Fruit fly (Drosophila melanogaster) whole organism, embryonic: ENCODE measurements around the gene CG12728.

Experiments
- ATbp ChIP-seq: fragments of 200-800 bp; sonication (Bioruptor generic); optimal IDR thresholded peaks from 2 replicates; lab custom pipeline; 2017; ENCODE audit warnings: missing biosample characterization, mild to moderate bottlenecking, missing genetic modification characterization, missing genetic modification reagents
- Atf-2 ChIP-seq: fragments of 200-800 bp; sonication (Bioruptor generic); optimal IDR thresholded peaks from 2 replicates; lab custom pipeline; 2016; ENCODE audit warnings: missing biosample characterization, missing genetic modification characterization
- Awh ChIP-seq: fragments of 200-800 bp; sonication (Bioruptor generic); IDR thresholded peaks from 2 replicates; pipeline ENCODE4, ENCODE4 v1.3.6; 2022; ENCODE audit warnings: missing biosample characterization, missing genetic modification characterization
- CG1024 ChIP-seq: fragments of 200-800 bp; sonication (Bioruptor generic); IDR thresholded peaks from 2 replicates; pipeline ENCODE4 v1.3.6; 2022; ENCODE audit warnings: missing biosample characterization, missing genetic modification characterization
- CG10366 ChIP-seq: fragments of 200-800 bp; sonication (Bioruptor generic); IDR thresholded peaks from 2 replicates; pipeline ENCODE4 v1.3.6; 2022; ENCODE audit warnings: missing biosample characterization, missing genetic modification characterization
- CG10431 ChIP-seq: fragments of 200-800 bp; sonication (Bioruptor generic); optimal IDR thresholded peaks from 3 replicates; lab custom pipeline; 2018; ENCODE audit warnings: missing biosample characterization, mild to moderate bottlenecking, missing genetic modification characterization
- CG10959 ChIP-seq: fragments of 200-800 bp; sonication (Bioruptor generic); IDR thresholded peaks from 2 replicates; pipeline ENCODE4 v1.3.6; 2022; ENCODE audit warnings: missing biosample characterization, missing genetic modification characterization
- CG12744 ChIP-seq: fragments of 200-800 bp; sonication (Bioruptor generic); optimal IDR thresholded peaks from 2 replicates; lab custom pipeline; 2016; ENCODE audit warnings: missing biosample characterization, missing genetic modification characterization
- CG15269 ChIP-seq: fragments of 200-800 bp; sonication (Bioruptor generic); optimal IDR thresholded peaks from 2 replicates; lab custom pipeline; 2018; ENCODE audit warnings: missing biosample characterization, mild to moderate bottlenecking, missing genetic modification characterization, moderate library complexity
- CG1602 ChIP-seq: fragments of 200-800 bp; sonication (Bioruptor generic); optimal IDR thresholded peaks from 3 replicates; lab custom pipeline; 2016; ENCODE audit warnings: missing biosample characterization, missing genetic modification characterization
- CG17829 ChIP-seq: fragments of 200-800 bp; optimal IDR thresholded peaks from 2 replicates; lab custom pipeline; 2019; ENCODE audit warnings: missing biosample characterization, mild to moderate bottlenecking, missing genetic modification characterization, moderate library complexity
- CG2889 ChIP-seq: fragments of 200-800 bp; sonication (Bioruptor generic); IDR thresholded peaks from 3 replicates; pipeline ENCODE4 v1.3.6; 2022; ENCODE audit warnings: missing biosample characterization, missing genetic modification characterization
- CG31224 ChIP-seq: fragments of 200-800 bp; sonication (Bioruptor generic); IDR thresholded peaks from 2 replicates; pipeline ENCODE4 v1.3.6; 2022; ENCODE audit warnings: missing biosample characterization, missing genetic modification characterization
- CG31388 ChIP-seq: fragments of 200-800 bp; sonication (Bioruptor generic); optimal IDR thresholded peaks from 2 replicates; lab custom pipeline; 2016; ENCODE audit warnings: missing biosample characterization, missing genetic modification characterization
- CG32532 ChIP-seq: fragments of 200-800 bp; sonication (Bioruptor generic); IDR thresholded peaks from 2 replicates; pipeline ENCODE4 v1.3.6; 2022; ENCODE audit warnings: missing biosample characterization, missing genetic modification characterization
- CG32772 ChIP-seq: fragments of 200-800 bp; sonication (Bioruptor generic); IDR thresholded peaks from 2 replicates; pipeline ENCODE4 v1.3.6; 2022; ENCODE audit warnings: missing biosample characterization, missing genetic modification characterization
- CG33213 ChIP-seq: fragments of 200-800 bp; sonication (Bioruptor generic); optimal IDR thresholded peaks from 3 replicates; lab custom pipeline; 2016; ENCODE audit warnings: missing biosample characterization, missing genetic modification characterization
- CG4730 ChIP-seq: fragments of 200-800 bp; sonication (Bioruptor generic); IDR thresholded peaks from 2 replicates; pipeline ENCODE4 v1.3.6; 2022; ENCODE audit warnings: missing biosample characterization, missing genetic modification characterization
- CG8290 ChIP-seq, 3 experiments: fragments of 200-800 bp; sonication (Bioruptor generic); optimal IDR thresholded peaks; 2 replicates each; lab custom pipeline; 2016 to 2019; ENCODE audit warnings: missing biosample characterization in 3 of 3, missing genetic modification characterization in 3 of 3, mild to moderate bottlenecking in 2 of 3, moderate library complexity in 1 of 3
- CG8765 ChIP-seq: fragments of 200-800 bp; sonication (Bioruptor generic); IDR thresholded peaks from 2 replicates; pipeline ENCODE4 v1.3.6; 2022; ENCODE audit warnings: missing biosample characterization, missing genetic modification characterization
- CkIIα-i1 ChIP-seq: fragments of 200-800 bp; sonication (Bioruptor generic); IDR thresholded peaks from 2 replicates; pipeline ENCODE4 v1.3.6; 2022; ENCODE audit warnings: missing biosample characterization, missing genetic modification characterization
- D ChIP-seq, 2 experiments: fragments of 200-800 bp in 1 of 2; fragments of >200 bp in 1 of 2; sonication (Bioruptor generic) in 1 of 2; optimal IDR thresholded peaks; 2 replicates in 1 of 2; 3 replicates in 1 of 2; lab custom pipeline; 2017; ENCODE audit warnings: mild to moderate bottlenecking in 1 of 2, missing biosample characterization in 1 of 2, missing genetic modification characterization in 1 of 2, missing genetic modification reagents in 1 of 2
- Eip74EF ChIP-seq, 2 experiments: fragments of 200-800 bp in 1 of 2; fragments of >200 bp in 1 of 2; sonication (Bioruptor generic) in 1 of 2; optimal IDR thresholded peaks; 2 replicates each; lab custom pipeline; 2017 to 2019; ENCODE audit warnings: missing biosample characterization in 2 of 2, missing genetic modification characterization in 2 of 2, mild to moderate bottlenecking in 1 of 2, moderate library complexity in 1 of 2
- Ets65A ChIP-seq: fragments of 200-800 bp; sonication (Bioruptor generic); peaks from one replicate; lab custom pipeline; 2016; ENCODE audit warnings: missing biosample characterization, missing genetic modification characterization
- HLH3B ChIP-seq: fragments of 200-800 bp; sonication (Bioruptor generic); IDR thresholded peaks from 2 replicates; pipeline ENCODE4 v1.3.6; 2022; ENCODE audit warnings: missing biosample characterization, missing genetic modification characterization
- Lhr ChIP-seq: fragments of 200-800 bp; sonication (Bioruptor generic); optimal IDR thresholded peaks from 3 replicates; lab custom pipeline; 2017; ENCODE audit warnings: mild to moderate bottlenecking, missing biosample characterization, missing genetic modification reagents, missing genetic modification characterization
- Oli ChIP-seq: fragments of 200-800 bp; sonication (Bioruptor generic); optimal IDR thresholded peaks from 2 replicates; lab custom pipeline; 2018; ENCODE audit warnings: missing biosample characterization, mild to moderate bottlenecking, missing genetic modification characterization, moderate library complexity
- Rx ChIP-seq: fragments of 200-800 bp; sonication (Bioruptor generic); IDR thresholded peaks from 2 replicates; pipeline ENCODE4 v1.3.6; 2022; ENCODE audit warnings: missing biosample characterization, missing genetic modification characterization
- Ssrp ChIP-seq: fragments of 200-800 bp; sonication (Bioruptor generic); optimal IDR thresholded peaks from 2 replicates; lab custom pipeline; 2018; ENCODE audit warnings: missing biosample characterization, mild to moderate bottlenecking, missing genetic modification characterization, moderate library complexity
- ac ChIP-seq: fragments of 200-800 bp; sonication (Bioruptor generic); optimal IDR thresholded peaks from 3 replicates; lab custom pipeline; 2017; ENCODE audit warnings: missing biosample characterization, mild to moderate bottlenecking, missing genetic modification characterization
- ara ChIP-seq: fragments of 200-800 bp; sonication (Bioruptor generic); IDR thresholded peaks from 2 replicates; pipeline ENCODE4 v1.3.6; 2022; ENCODE audit warnings: missing biosample characterization, missing genetic modification characterization
- ase ChIP-seq: fragments of 200-800 bp; sonication (Bioruptor generic); IDR thresholded peaks from 3 replicates; pipeline ENCODE4 v1.3.6; 2022; ENCODE audit warnings: missing biosample characterization, missing genetic modification characterization
- btn ChIP-seq: fragments of 200-800 bp; sonication (Bioruptor generic); optimal IDR thresholded peaks from 2 replicates; lab custom pipeline; 2016; ENCODE audit warnings: missing biosample characterization, missing genetic modification characterization
- chif ChIP-seq, 2 experiments: fragments of 200-800 bp; sonication (Bioruptor generic); optimal IDR thresholded peaks; 3 replicates each; lab custom pipeline; 2016; ENCODE audit warnings: missing biosample characterization in 2 of 2, missing genetic modification characterization in 2 of 2
- chn ChIP-seq: fragments of 200-800 bp; sonication (Bioruptor generic); optimal IDR thresholded peaks from 2 replicates; lab custom pipeline; 2016; ENCODE audit warnings: missing biosample characterization, missing genetic modification characterization
- ci ChIP-seq: fragments of 200-800 bp; sonication (Bioruptor generic); IDR thresholded peaks from 3 replicates; pipeline ENCODE4 v1.3.6; 2022; ENCODE audit warnings: missing biosample characterization, missing genetic modification characterization
- hbn ChIP-seq: fragments of 200-800 bp; sonication (Bioruptor generic); IDR thresholded peaks from 2 replicates; pipeline ENCODE4 v1.3.6; 2022; ENCODE audit warnings: missing biosample characterization, missing genetic modification characterization; ENCODE audit not compliant: partially characterized antibody
- jigr1 ChIP-seq: fragments of 200-800 bp; sonication (Bioruptor generic); IDR thresholded peaks from 3 replicates; pipeline ENCODE4 v1.3.6; 2022; ENCODE audit warnings: missing biosample characterization, missing genetic modification characterization
- luna ChIP-seq: fragments of 200-800 bp; sonication (Bioruptor generic); optimal IDR thresholded peaks from 2 replicates; lab custom pipeline; 2016; ENCODE audit warnings: missing biosample characterization, missing genetic modification characterization
- prd ChIP-seq, 3 experiments: fragments of >200 bp in 2 of 3; fragments of 200-800 bp in 1 of 3; sonication (Bioruptor generic) in 1 of 3; optimal IDR thresholded peaks in 2 of 3; IDR thresholded peaks in 1 of 3; 2 replicates in 2 of 3; 3 replicates in 1 of 3; pipeline versions ENCODE4 v1.3.6 to Lab custom; 2017 to 2022; ENCODE audit warnings: missing biosample characterization in 1 of 3, missing genetic modification characterization in 1 of 3
- sens ChIP-seq: fragments of 200-800 bp; sonication (Bioruptor generic); peaks from one replicate; lab custom pipeline; 2016; ENCODE audit warnings: missing biosample characterization, missing genetic modification characterization
- sisA ChIP-seq: fragments of 200-800 bp; sonication (Bioruptor generic); IDR thresholded peaks from 2 replicates; pipeline ENCODE4 v1.3.6; 2022; ENCODE audit warnings: missing biosample characterization, missing genetic modification characterization
- slbo ChIP-seq: fragments of 200-800 bp; sonication (Bioruptor generic); IDR thresholded peaks from 2 replicates; pipeline ENCODE4 v1.3.6; 2022; ENCODE audit warnings: missing biosample characterization, missing genetic modification characterization
- so ChIP-seq: fragments of 200-800 bp; sonication (Bioruptor generic); IDR thresholded peaks from 3 replicates; pipeline ENCODE4 v1.3.6; 2022; ENCODE audit warnings: missing biosample characterization, missing genetic modification characterization
- ttk ChIP-seq: fragments of 200-800 bp; sonication (Bioruptor generic); IDR thresholded peaks from 2 replicates; pipeline ENCODE4 v2.1.2; 2022; ENCODE audit warnings: missing biosample characterization, missing genetic modification characterization
- unpg ChIP-seq: fragments of 200-800 bp; sonication (Bioruptor generic); optimal IDR thresholded peaks from 3 replicates; lab custom pipeline; 2018; ENCODE audit warnings: missing biosample characterization, mild to moderate bottlenecking, missing genetic modification characterization, moderate library complexity
- vfl ChIP-seq: fragments of 200-800 bp; sonication (Bioruptor generic); optimal IDR thresholded peaks from 2 replicates; lab custom pipeline; 2016; ENCODE audit warnings: missing biosample characterization, missing genetic modification characterization
- wor ChIP-seq: fragments of 200-800 bp; sonication (Bioruptor generic); IDR thresholded peaks from 2 replicates; pipeline ENCODE4 v1.3.6; 2022; ENCODE audit warnings: missing biosample characterization, missing genetic modification characterization
- zfh1 ChIP-seq: fragments of 200-800 bp; sonication (Bioruptor generic); IDR thresholded peaks from 3 replicates; pipeline ENCODE4 v1.3.6; 2022; ENCODE audit warnings: missing biosample characterization, missing genetic modification characterization

The CG12728 gene

DNA sequence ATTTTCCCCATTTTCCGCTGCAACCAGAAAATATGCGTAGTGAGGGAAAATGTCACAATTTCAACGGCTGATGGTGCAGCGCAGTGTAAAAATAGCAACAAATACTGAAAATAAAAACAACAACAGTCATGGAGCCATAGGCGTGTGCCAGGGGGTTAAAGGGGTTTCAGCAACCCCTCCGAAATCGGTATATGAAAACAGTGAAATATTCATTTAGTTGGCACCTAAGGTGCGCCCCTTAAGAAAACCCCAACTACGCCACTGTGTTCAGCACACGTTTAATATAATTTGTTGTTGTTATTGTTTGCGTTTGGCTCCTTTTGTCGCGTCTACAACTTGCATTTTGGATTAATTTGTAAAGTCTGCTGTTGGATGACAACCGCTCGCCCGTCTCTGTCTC is 29.6 kb downstream of the CG12728 start (continued):
- TF ChIP-seq CG12744 (GFP tag; lab: Kevin White, UChicago) (no peak), CG4730 (GFP tag; lab: Robert Waterston, UW) (peak; percentile 44; the same call in 1 of the 2 replicates), ttk (peak; percentile 60), chn (GFP tag; lab: Kevin White, UChicago) (peak; percentile 52), CG8290 (GFP tag; optimal IDR thresholded peaks at IDR 0.05; lab: Kevin White, UChicago) (no peak), CG8290 (tag; optimal IDR thresholded peaks at IDR 0.05; lab: Kevin White, UChicago) (peak in 1 of 2 experiments; percentile 20), Oli (tag; lab: Kevin White, UChicago) (peak; percentile 42), D (optimal IDR thresholded peaks at IDR 0.05; lab: Kevin White, UChicago) (no peak), D (GFP tag; optimal IDR thresholded peaks at IDR 0.05; lab: Kevin White, UChicago) (peak; percentile 45), ara (GFP tag; lab: Robert Waterston, UW) (peak; percentile 59; the same call in 1 of the 2 replicates), HLH3B (peak; percentile 63), wor (GFP tag; lab: Robert Waterston, UW) (peak; percentile 27; the same call in 1 of the 2 replicates), CG10959 (GFP tag; lab: Robert Waterston, UW) (peak; percentile 47), Lhr (GFP tag; lab: Kevin White, UChicago) (peak; percentile 9), CG33213 (GFP tag; lab: Kevin White, UChicago) (peak; percentile 7), CG15269 (peak; percentile 29), CG31388 (no peak), luna (GFP tag; lab: Kevin White, UChicago) (no peak), Rx (GFP tag; lab: Robert Waterston, UW) (peak; percentile 36; the same call in 1 of the 2 replicates), zfh1 (peak; percentile 80), sisA (GFP tag; lab: Robert Waterston, UW) (peak; percentile 59; the same call in 1 of the 2 replicates), CG2889 (0 out of 3 replicates have a peak, but pooled peaks have one; percentile 28), so (GFP tag; lab: Robert Waterston, UW) (peak; percentile 47; the same call in 1 of the 3 replicates), CG1602 (peak; percentile 5), CG32772 (GFP tag; lab: Robert Waterston, UW) (peak; percentile 70), Ets65A (peak; percentile 88), hbn (GFP tag; lab: Robert Waterston, UW) (no peak), Ssrp (peak; percentile 17), vfl (no peak), Eip74EF (GFP tag; optimal IDR thresholded peaks at IDR 0.05; lab: Kevin White, UChicago) (no peak), CG8765 (GFP tag; lab: Robert Waterston, UW) (0 out of 2 replicates have a peak, but pooled peaks have one; percentile 28), prd (optimal IDR thresholded peaks at IDR 0.05; lab: Kevin White, UChicago) (no peak), prd (GFP tag; IDR thresholded peaks at IDR 0.05; lab: Robert Waterston, UW) (peak; percentile 63), chif (GFP tag; optimal IDR thresholded peaks at IDR 0.05; lab: Kevin White, UChicago) (peak; percentile 5 to 55), ci (GFP tag; lab: Robert Waterston, UW) (peak; percentile 85), slbo (GFP tag; lab: Robert Waterston, UW) (peak; percentile 50; the same call in 1 of the 2 replicates), btn (no peak), CG1024 (GFP tag; lab: Robert Waterston, UW) (peak; percentile 50), CkIIα-i1 (GFP tag; lab: Robert Waterston, UW) (no peak), Awh (GFP tag; lab: Robert Waterston, UW) (peak; percentile 40; the same call in 1 of the 2 replicates), CG31224 (GFP tag; lab: Robert Waterston, UW) (0 out of 2 replicates have a peak, but pooled peaks have one; percentile 22), CG10431 (no peak), Atf-2 (peak; percentile 35), jigr1 (GFP tag; lab: Robert Waterston, UW) (no peak), sens (GFP tag; lab: Kevin White, UChicago) (peak; percentile 85), ac (no peak), unpg (GFP tag; lab: Kevin White, UChicago) (peak; percentile 46), CG10366 (GFP tag; lab: Robert Waterston, UW) (peak; percentile 51; the same call in 1 of the 2 replicates), CG17829 (tag; lab: Kevin White, UChicago) (peak; percentile 19), CG32532 (GFP tag; lab: Robert Waterston, UW) (peak; percentile 51; the same call in 1 of the 2 replicates), ase (peak; percentile 46; the same call in 1 of the 3 replicates), ATbp (GFP tag; lab: Kevin White, UChicago) (peak; percentile 41)
